Worm (Caenorhabditis elegans) whole organism, L4 larva: ENCODE data around the gene anmt-1.

Experiments used
- D1046.2 ChIP-seq: fragments of 200-800 bp; sonication (Bioruptor generic); IDR thresholded peaks from 2 replicates; pipeline ENCODE4 v1.3.6; 2022; ENCODE audit warnings: missing genetic modification characterization, missing compliant biosample characterization
- F10B5.3 ChIP-seq: sonication (generic microtip); optimal IDR thresholded peaks from 2 replicates; lab custom pipeline; 2016; ENCODE audit warnings: mild to moderate bottlenecking, missing genetic modification characterization, missing compliant biosample characterization
- F26F4.8 ChIP-seq: fragments of 200-800 bp; sonication (Bioruptor generic); conservative IDR thresholded peaks from 2 replicates; pipeline ENCODE4 v1.3.6; 2022; ENCODE audit warnings: missing genetic modification characterization, missing compliant biosample characterization
- F49E8.2 ChIP-seq: sonication (generic microtip); optimal IDR thresholded peaks from 2 replicates; lab custom pipeline; 2016; ENCODE audit warnings: missing compliant biosample characterization, mild to moderate bottlenecking, missing genetic modification characterization, borderline replicate concordance
- T20F7.1 ChIP-seq: fragments of 200-800 bp; sonication (Bioruptor generic); optimal IDR thresholded peaks from 2 replicates; lab custom pipeline; 2018; ENCODE audit warnings: mild to moderate bottlenecking, missing genetic modification characterization, missing compliant biosample characterization
- T26A8.4 ChIP-seq: fragments of 200-800 bp; sonication (Bioruptor generic); IDR thresholded peaks from 2 replicates; pipeline ENCODE4 v1.3.6; 2022; ENCODE audit warnings: missing genetic modification characterization, missing compliant biosample characterization
- Y75B8A.6 ChIP-seq: fragments of 200-800 bp; sonication (Bioruptor generic); IDR thresholded peaks from 2 replicates; pipeline ENCODE4 v1.3.6; 2022; ENCODE audit warnings: missing genetic modification reagents, missing genetic modification characterization, missing compliant biosample characterization
- aha-1 ChIP-seq: fragments of 150-350 bp; peaks from one replicate; lab custom pipeline; 2014; ENCODE audit warnings: missing biosample characterization, missing genetic modification characterization
- aly-2 ChIP-seq: sonication (generic microtip); optimal IDR thresholded peaks from 2 replicates; lab custom pipeline; 2018; ENCODE audit warnings: missing biosample characterization, missing genetic modification characterization
- ama-1 ChIP-seq: fragments of 150-350 bp; optimal IDR thresholded peaks from 2 replicates; lab custom pipeline; 2014; ENCODE audit warnings: inconsistent platforms, mixed read lengths
- arid-1 ChIP-seq: fragments of 200-800 bp; sonication (Bioruptor generic); conservative IDR thresholded peaks from 2 replicates; pipeline ENCODE4 v1.3.6; 2022; ENCODE audit warnings: missing genetic modification reagents, missing genetic modification characterization, missing compliant biosample characterization
- attf-4 ChIP-seq: sonication (generic microtip); optimal IDR thresholded peaks from 3 replicates; lab custom pipeline; 2017; ENCODE audit warnings: missing biosample characterization, missing genetic modification characterization
- ceh-20 ChIP-seq: fragments of 200-800 bp; sonication (Bioruptor generic); IDR thresholded peaks from 2 replicates; pipeline ENCODE4 v1.3.6; 2022; ENCODE audit warnings: missing genetic modification reagents, missing genetic modification characterization, missing compliant biosample characterization
- ceh-28 ChIP-seq: fragments of 150-350 bp; optimal IDR thresholded peaks from 2 replicates; lab custom pipeline; 2014; ENCODE audit warnings: missing biosample characterization, missing genetic modification reagents, missing genetic modification characterization
- ceh-32 ChIP-seq: sonication (generic microtip); optimal IDR thresholded peaks from 2 replicates; lab custom pipeline; 2016; ENCODE audit warnings: mild to moderate bottlenecking, missing genetic modification characterization, missing compliant biosample characterization; ENCODE audit not compliant: poor library complexity
- ceh-44 ChIP-seq: fragments of 200-800 bp; sonication (Bioruptor generic); IDR thresholded peaks from 2 replicates; pipeline ENCODE4 v1.3.6; 2022; ENCODE audit warnings: missing genetic modification reagents, missing genetic modification characterization, missing compliant biosample characterization
- ceh-82 ChIP-seq: sonication (generic microtip); optimal IDR thresholded peaks from 2 replicates; lab custom pipeline; 2017; ENCODE audit warnings: missing biosample characterization, missing genetic modification characterization
- cey-2 ChIP-seq: sonication (generic microtip); optimal IDR thresholded peaks from 3 replicates; lab custom pipeline; 2017; ENCODE audit warnings: missing genetic modification characterization, mild to moderate bottlenecking, missing compliant biosample characterization, antibody characterized with exemption, borderline replicate concordance; ENCODE audit not compliant: insufficient read depth
- ctbp-1 ChIP-seq: fragments of 200-800 bp; sonication (Bioruptor generic); IDR thresholded peaks from 2 replicates; pipeline ENCODE4 v1.3.6; 2022; ENCODE audit warnings: missing genetic modification reagents, missing genetic modification characterization, missing compliant biosample characterization
- daf-16 ChIP-seq, 3 experiments: sonication (generic microtip); optimal IDR thresholded peaks; 2 replicates each; lab custom pipeline; 2016 to 2017; ENCODE audit warnings: missing genetic modification characterization in 3 of 3, missing genetic modification reagents in 3 of 3, mild to moderate bottlenecking in 2 of 3, missing compliant biosample characterization in 2 of 3, missing biosample characterization in 1 of 3, moderate library complexity in 1 of 3
- daf-19 ChIP-seq: fragments of 200-800 bp; sonication (Bioruptor generic); conservative IDR thresholded peaks from 2 replicates; pipeline ENCODE4 v1.3.6; 2022; ENCODE audit warnings: missing genetic modification characterization, missing compliant biosample characterization
- daf-8 ChIP-seq: fragments of 200-800 bp; sonication (Bioruptor generic); IDR thresholded peaks from 2 replicates; pipeline ENCODE4 v1.3.6; 2022; ENCODE audit warnings: missing genetic modification characterization, missing compliant biosample characterization
- dmd-9 ChIP-seq: fragments of 200-800 bp; sonication (Bioruptor generic); IDR thresholded peaks from 2 replicates; pipeline ENCODE4 v1.3.6; 2022; ENCODE audit warnings: missing genetic modification reagents, missing genetic modification characterization, missing compliant biosample characterization
- dpl-1 ChIP-seq: fragments of 150-350 bp; optimal IDR thresholded peaks from 2 replicates; lab custom pipeline; 2014; ENCODE audit warnings: missing biosample characterization, missing genetic modification reagents, missing genetic modification characterization
- dve-1 ChIP-seq: sonication (generic microtip); optimal IDR thresholded peaks from 2 replicates; lab custom pipeline; 2017; ENCODE audit warnings: antibody characterized with exemption, mild to moderate bottlenecking, missing genetic modification characterization, missing compliant biosample characterization; ENCODE audit not compliant: insufficient read depth
- fkh-10 ChIP-seq: fragments of 150-350 bp; optimal IDR thresholded peaks from 2 replicates; lab custom pipeline; 2014; ENCODE audit warnings: missing biosample characterization, missing genetic modification reagents, missing genetic modification characterization
- gei-8 ChIP-seq: fragments of 200-800 bp; sonication (Bioruptor generic); optimal IDR thresholded peaks from 2 replicates; lab custom pipeline; 2018; ENCODE audit warnings: mild to moderate bottlenecking, missing genetic modification characterization, missing compliant biosample characterization
- hif-1 ChIP-seq, 2 experiments: sonication (generic microtip); optimal IDR thresholded peaks; 2 replicates each; lab custom pipeline; 2016 to 2017; ENCODE audit warnings: missing compliant biosample characterization in 2 of 2, missing genetic modification characterization in 2 of 2, missing genetic modification reagents in 2 of 2, missing genotype in 2 of 2, mild to moderate bottlenecking in 1 of 2
- hlh-30 ChIP-seq: sonication (generic microtip); optimal IDR thresholded peaks from 2 replicates; lab custom pipeline; 2017; ENCODE audit warnings: antibody characterized with exemption, mild to moderate bottlenecking, missing genetic modification characterization, missing compliant biosample characterization; ENCODE audit not compliant: insufficient read depth
- lim-7 ChIP-seq: fragments of 200-800 bp; sonication (Bioruptor generic); IDR thresholded peaks from 2 replicates; pipeline ENCODE4 v1.3.6; 2022; ENCODE audit warnings: missing genetic modification characterization, missing compliant biosample characterization
- lin-15B ChIP-seq: fragments of 150-350 bp; sonication (generic microtip); optimal IDR thresholded peaks from 3 replicates; lab custom pipeline; 2014; ENCODE audit warnings: missing biosample characterization, missing genetic modification characterization
- lsy-2 ChIP-seq, 2 experiments: fragments of 150-350 bp in 1 of 2; sonication (generic microtip) in 1 of 2; optimal IDR thresholded peaks; 2 replicates each; lab custom pipeline; 2014 to 2017; ENCODE audit warnings: missing biosample characterization in 2 of 2, missing genetic modification characterization in 2 of 2
- mdt-29 ChIP-seq: fragments of 200-800 bp; sonication (Bioruptor generic); IDR thresholded peaks from 2 replicates; pipeline ENCODE4 v1.3.6; 2022; ENCODE audit warnings: missing genetic modification reagents, missing genetic modification characterization, missing compliant biosample characterization
- mes-2 ChIP-seq: sonication (generic microtip); optimal IDR thresholded peaks from 2 replicates; lab custom pipeline; 2016; ENCODE audit warnings: missing genotype, mild to moderate bottlenecking, missing genetic modification characterization, missing compliant biosample characterization; ENCODE audit not compliant: poor library complexity, severe bottlenecking
- mxl-2 ChIP-seq: fragments of 200-800 bp; sonication (Bioruptor generic); conservative IDR thresholded peaks from 2 replicates; pipeline ENCODE4 v1.3.6; 2022; ENCODE audit warnings: missing genetic modification reagents, missing genetic modification characterization, missing compliant biosample characterization
- mxl-3 ChIP-seq: fragments of 200-800 bp; sonication (Bioruptor generic); optimal IDR thresholded peaks from 2 replicates; lab custom pipeline; 2018; ENCODE audit warnings: mild to moderate bottlenecking, missing genetic modification characterization, missing compliant biosample characterization
- nhr-10 ChIP-seq: fragments of 150-350 bp; optimal IDR thresholded peaks from 2 replicates; lab custom pipeline; 2014; ENCODE audit warnings: missing biosample characterization, missing genetic modification characterization
- nhr-11 ChIP-seq: fragments of 150-350 bp; optimal IDR thresholded peaks from 2 replicates; lab custom pipeline; 2014; ENCODE audit warnings: missing biosample characterization, missing genetic modification characterization
- nhr-25 ChIP-seq: sonication (generic microtip); optimal IDR thresholded peaks from 2 replicates; lab custom pipeline; 2017; ENCODE audit warnings: missing genetic modification characterization, mild to moderate bottlenecking, missing compliant biosample characterization, antibody characterized with exemption, moderate library complexity, borderline replicate concordance; ENCODE audit not compliant: insufficient read depth
- nhr-28 ChIP-seq: fragments of 150-350 bp; optimal IDR thresholded peaks from 2 replicates; lab custom pipeline; 2014; ENCODE audit warnings: missing biosample characterization, missing genetic modification characterization
- nhr-6 ChIP-seq: fragments of 150-350 bp; optimal IDR thresholded peaks from 2 replicates; lab custom pipeline; 2014; ENCODE audit warnings: missing biosample characterization, missing genetic modification characterization
- nhr-76 ChIP-seq: fragments of 150-350 bp; optimal IDR thresholded peaks from 2 replicates; lab custom pipeline; 2014; ENCODE audit warnings: missing biosample characterization, missing genetic modification characterization
- nhr-77 ChIP-seq: fragments of 150-350 bp; optimal IDR thresholded peaks from 2 replicates; lab custom pipeline; 2014; ENCODE audit warnings: missing biosample characterization, missing genetic modification characterization
- sdz-12 ChIP-seq: fragments of 200-800 bp; sonication (Bioruptor generic); optimal IDR thresholded peaks from 2 replicates; lab custom pipeline; 2018; ENCODE audit warnings: mild to moderate bottlenecking, missing genetic modification characterization, missing compliant biosample characterization
- set-16 ChIP-seq: fragments of 200-800 bp; sonication (Bioruptor generic); IDR thresholded peaks from 2 replicates; pipeline ENCODE4 v1.3.6; 2022; ENCODE audit warnings: missing genetic modification reagents, missing genetic modification characterization, missing compliant biosample characterization
- skn-1 ChIP-seq: fragments of 150-350 bp; optimal IDR thresholded peaks from 2 replicates; lab custom pipeline; 2014; ENCODE audit warnings: missing biosample characterization, missing genetic modification characterization
- spr-3 ChIP-seq: fragments of 200-800 bp; sonication (Bioruptor generic); optimal IDR thresholded peaks from 2 replicates; lab custom pipeline; 2018; ENCODE audit warnings: mild to moderate bottlenecking, missing genetic modification characterization, missing compliant biosample characterization
- tra-1 ChIP-seq: fragments of 200-800 bp; sonication (Bioruptor generic); IDR thresholded peaks from 2 replicates; pipeline ENCODE4 v1.3.6; 2022; ENCODE audit warnings: missing genetic modification reagents, missing genetic modification characterization, missing compliant biosample characterization
- unc-39 ChIP-seq: sonication (generic microtip); optimal IDR thresholded peaks from 2 replicates; lab custom pipeline; 2017; ENCODE audit warnings: missing biosample characterization, missing genetic modification characterization
- zip-2 ChIP-seq: fragments of 150-350 bp; optimal IDR thresholded peaks from 2 replicates; lab custom pipeline; 2014; ENCODE audit warnings: missing biosample characterization, missing genetic modification characterization
- ztf-11 ChIP-seq: fragments of 150-350 bp; optimal IDR thresholded peaks from 2 replicates; lab custom pipeline; 2014; ENCODE audit warnings: missing biosample characterization, missing genetic modification characterization

anmt-1 gene

ce11 chrIII:8689655-8690054, 5.0 kb downstream of the anmt-1 start, which contains the start of gene B0303.4 (continued):
- TF ChIP-seq spr-3 (GFP tag; lab: Kevin White, UChicago) = no peak
- no peak for TF ChIP-seq T26A8.4 (GFP tag; lab: Robert Waterston, UW)
- peak; percentile 90 for TF ChIP-seq hlh-30 (tag; lab: Kevin White, UChicago)
- no peak for TF ChIP-seq set-16 (GFP tag; lab: Robert Waterston, UW)
- TF ChIP-seq nhr-28 (tag; lab: Kevin White, UChicago) = peak; percentile 65
- TF ChIP-seq nhr-6 = no peak
- no peak for TF ChIP-seq ceh-44 (GFP tag; lab: Robert Waterston, UW)
- TF ChIP-seq fkh-10 (GFP tag; lab: Kevin White, UChicago) = no peak
- peak; percentile 52 for TF ChIP-seq T20F7.1 (GFP tag; lab: Kevin White, UChicago)
- TF ChIP-seq Y75B8A.6 (GFP tag; lab: Robert Waterston, UW) = no peak
- TF ChIP-seq nhr-76 (tag; lab: Kevin White, UChicago) = no peak
- TF ChIP-seq nhr-25 (tag; lab: Kevin White, UChicago) = no peak
- no peak for TF ChIP-seq daf-19 (GFP tag; lab: Robert Waterston, UW)
- TF ChIP-seq cey-2 (tag; lab: Kevin White, UChicago) = no peak
- peak; percentile 47 for TF ChIP-seq ceh-28 (tag; lab: Kevin White, UChicago)
- TF ChIP-seq lim-7 (GFP tag; lab: Robert Waterston, UW) = no peak
- TF ChIP-seq nhr-11 (tag; lab: Kevin White, UChicago) = no peak
- TF ChIP-seq F26F4.8 (GFP tag; lab: Robert Waterston, UW) = no peak
- TF ChIP-seq skn-1 (tag; lab: Kevin White, UChicago) = no peak
- no peak for TF ChIP-seq ceh-20 (GFP tag; lab: Robert Waterston, UW)
- TF ChIP-seq ceh-82 (tag; lab: Kevin White, UChicago) = no peak
- no peak for TF ChIP-seq ctbp-1 (GFP tag; lab: Robert Waterston, UW)
- peak; percentile 65 for TF ChIP-seq mes-2 (tag; lab: Kevin White, UChicago)
- no peak for TF ChIP-seq daf-8 (GFP tag; lab: Robert Waterston, UW)
- no peak for TF ChIP-seq F10B5.3 (tag; lab: Kevin White, UChicago)
- no peak for TF ChIP-seq nhr-10
- no peak for TF ChIP-seq lin-15B (tag; lab: Kevin White, UChicago)
- TF ChIP-seq mdt-29 (GFP tag; lab: Robert Waterston, UW) = no peak
- TF ChIP-seq dmd-9 (GFP tag; lab: Robert Waterston, UW) = no peak
- TF ChIP-seq zip-2 (tag; lab: Kevin White, UChicago) = no peak
- TF ChIP-seq aly-2 (tag; lab: Kevin White, UChicago) = no peak
- no peak for TF ChIP-seq tra-1 (GFP tag; lab: Robert Waterston, UW)
- TF ChIP-seq mxl-3 (GFP tag; lab: Kevin White, UChicago) = peak; percentile 57
- no peak for TF ChIP-seq attf-4 (tag; lab: Kevin White, UChicago)
- no peak for TF ChIP-seq F49E8.2
- TF ChIP-seq dve-1 (tag; lab: Kevin White, UChicago) = peak; percentile 48
- TF ChIP-seq lsy-2 (tag; optimal IDR thresholded peaks at IDR 0.05; lab: Kevin White, UChicago) = peak in 1 of 2 experiments; percentile 78
- TF ChIP-seq ztf-11 (tag; lab: Kevin White, UChicago) = no peak
- no peak for TF ChIP-seq nhr-77
- no peak for TF ChIP-seq ama-1 (lab: Kevin White, UChicago)
- no peak for TF ChIP-seq D1046.2 (GFP tag; lab: Robert Waterston, UW)
- peak in 1 of 2 experiments; percentile 6 for TF ChIP-seq hif-1 (tag; optimal IDR thresholded peaks at IDR 0.05; lab: Kevin White, UChicago)
- no peak for TF ChIP-seq ceh-32 (tag; lab: Kevin White, UChicago)
- no peak for TF ChIP-seq unc-39 (tag; lab: Kevin White, UChicago)
- no peak for TF ChIP-seq arid-1 (GFP tag; lab: Robert Waterston, UW)
- TF ChIP-seq gei-8 (GFP tag; lab: Kevin White, UChicago) = no peak
- TF ChIP-seq aha-1 (tag; lab: Kevin White, UChicago) = no peak
- TF ChIP-seq mxl-2 (GFP tag; lab: Robert Waterston, UW) = no peak
- no peak for TF ChIP-seq daf-16 (GFP tag; optimal IDR thresholded peaks at IDR 0.05; lab: Kevin White, UChicago)
- peak; percentile 46 for TF ChIP-seq daf-16 (tag; optimal IDR thresholded peaks at IDR 0.05; lab: Kevin White, UChicago)
- no peak for TF ChIP-seq sdz-12 (GFP tag; lab: Kevin White, UChicago)
- peak; percentile 7 for TF ChIP-seq dpl-1
